Fruit fly (Drosophila melanogaster) ovary, adult (tissue): Measurements from ENCODE around the gene CG12112.
A peak's percentile ranks its signal among the peaks of the same experiment; 100 is the strongest.

Source experiments
- CG17801 ChIP-seq: fragments of 200-800 bp; optimal IDR thresholded peaks from 2 replicates; lab custom pipeline; 2019; ENCODE audit warnings: missing biosample characterization, mild to moderate bottlenecking, missing genetic modification characterization, moderate library complexity; ENCODE audit not compliant: partially characterized antibody

CG12112 gene

DNA sequence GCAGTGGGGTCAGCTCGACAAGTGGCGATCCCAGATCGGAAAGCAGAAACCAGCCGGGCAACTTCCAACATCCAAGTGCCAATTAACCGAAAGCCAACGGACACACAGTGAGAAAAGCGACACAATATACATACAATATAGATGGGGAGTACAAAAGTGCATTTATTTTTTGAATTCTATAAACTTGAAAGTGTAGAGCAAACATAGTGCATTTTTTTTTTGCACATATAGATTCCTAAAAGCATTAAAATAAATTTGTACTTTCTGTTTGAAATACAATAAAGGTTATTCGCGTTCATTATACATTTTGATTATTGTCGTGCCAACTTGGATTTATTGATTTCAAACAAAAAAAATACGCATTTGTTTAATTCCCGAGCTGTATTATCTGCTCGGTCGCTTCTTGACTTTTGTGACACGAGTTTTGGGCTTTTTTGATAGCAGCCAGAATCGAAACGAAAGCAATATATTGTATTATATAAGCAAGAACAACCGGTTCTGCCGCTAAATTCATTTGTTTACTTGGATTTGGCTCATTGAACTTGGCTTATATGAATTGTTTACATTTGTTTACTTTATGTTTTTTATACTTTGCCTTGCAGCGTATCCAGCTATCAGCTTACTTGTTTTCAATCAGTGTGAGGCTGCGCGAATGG, 13.1 kb upstream of the CG12112 start, which contains the start of gene spirit:
spirit (minus strand) TSS at position 655 of the 656 bp plus-strand sequence.
- no peak for TF ChIP-seq CG17801

DNA sequence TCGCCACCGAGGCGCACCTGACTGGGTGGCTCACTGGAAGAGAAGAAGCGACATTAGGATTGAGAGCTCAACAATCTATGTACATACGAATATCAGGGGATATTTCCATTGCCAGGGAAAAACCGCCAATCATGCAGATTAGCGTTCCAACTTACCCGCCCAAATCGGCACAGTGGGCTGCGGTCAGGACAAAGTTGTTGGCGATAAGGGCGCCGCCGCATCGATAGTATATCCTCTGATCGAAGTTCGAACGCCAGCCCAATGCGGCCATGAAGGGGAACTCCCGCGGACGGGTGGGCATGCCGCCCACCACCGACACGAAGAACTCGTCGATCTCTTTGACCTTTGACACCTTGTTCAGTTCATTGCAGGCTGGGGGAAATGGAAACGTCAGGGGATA, 11.9 kb upstream of the CG12112 start:
- no peak for TF ChIP-seq CG17801

- no peak for TF ChIP-seq CG17801
These were observed 10.9 kb upstream of the CG12112 start, which contains the start of gene CG12111 for dm6 chrX:8570848-8571247. CG12111 (minus strand) TSS chrX:8570948.

dm6 chrX:8569639-8570038, 9.6 kb upstream of the CG12112 start:
- TF ChIP-seq CG17801: no peak

dm6 chrX:8569038-8569437, 9.0 kb upstream of the CG12112 start:
- TF ChIP-seq CG17801: no peak

DNA sequence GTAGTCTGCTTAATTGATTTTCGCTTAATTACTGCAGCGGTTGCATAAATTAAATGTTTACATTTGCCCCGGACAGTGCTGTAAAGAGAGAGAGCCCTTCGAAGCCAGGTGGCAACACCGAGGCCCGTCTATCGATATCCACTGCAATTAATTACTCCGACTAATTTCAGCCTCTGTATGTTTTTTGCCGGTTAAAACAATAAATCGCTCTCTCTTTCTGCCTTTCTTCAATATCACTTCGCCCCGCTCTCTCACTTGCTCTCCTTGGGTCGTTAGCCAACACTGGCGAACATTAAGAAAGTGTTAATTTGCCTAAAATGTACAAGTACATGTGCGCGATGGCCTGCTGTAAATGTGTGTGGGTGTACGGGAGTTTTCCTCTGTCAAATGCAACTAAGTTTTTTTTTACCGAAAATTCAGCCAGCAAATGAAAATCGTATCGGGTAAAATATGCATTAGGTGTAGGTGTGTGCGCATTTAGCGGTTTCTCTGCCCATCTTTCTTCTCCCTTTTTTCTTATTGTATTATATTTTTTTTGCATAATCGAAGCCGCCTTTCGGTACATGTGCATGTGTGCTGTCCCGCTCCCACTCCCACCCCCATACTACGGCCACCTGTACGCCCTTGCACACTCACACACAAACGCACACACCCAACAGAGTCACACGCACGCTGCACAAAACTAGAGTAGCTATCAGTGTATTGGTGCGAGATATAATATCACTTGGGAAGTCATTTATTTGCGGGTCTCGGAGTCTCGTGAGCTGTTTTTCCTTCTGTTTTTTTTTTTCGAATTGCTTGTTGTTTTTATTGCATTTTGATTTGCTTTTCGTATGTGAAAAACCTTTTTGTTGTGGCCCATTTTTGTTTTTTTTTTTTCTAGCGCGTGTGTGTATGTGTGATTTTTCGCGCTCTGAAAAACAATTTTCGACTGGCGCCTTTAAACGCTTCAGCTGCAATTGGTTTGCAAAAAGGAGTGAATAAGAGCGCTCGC, 1.7 kb upstream of the CG12112 start:
- TF ChIP-seq CG17801: no peak

DNA sequence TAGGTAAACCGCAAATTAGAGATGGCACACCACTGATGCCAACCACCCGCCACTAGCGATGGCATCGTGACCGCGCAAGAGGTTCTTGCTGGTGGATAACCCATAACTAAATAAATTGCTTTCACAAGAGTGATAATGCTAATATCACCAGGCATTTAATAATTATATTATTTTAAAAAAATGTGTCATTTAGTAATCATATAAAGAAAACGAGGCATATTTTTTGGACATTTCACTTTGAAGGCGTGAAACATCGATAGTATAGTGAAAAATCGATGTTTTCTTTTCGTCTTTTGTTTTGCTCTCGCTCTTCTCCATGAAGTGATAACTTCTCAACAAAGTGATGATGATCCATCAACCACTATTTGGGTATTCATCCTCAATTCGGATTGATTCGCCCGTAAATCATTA, 1.2 kb downstream of the CG12112 start, which contains the start of gene IntS4:
IntS4 (minus strand) TSS at position 20 of the 411 bp plus-strand sequence.
- peak; percentile 88 for TF ChIP-seq CG17801

DNA sequence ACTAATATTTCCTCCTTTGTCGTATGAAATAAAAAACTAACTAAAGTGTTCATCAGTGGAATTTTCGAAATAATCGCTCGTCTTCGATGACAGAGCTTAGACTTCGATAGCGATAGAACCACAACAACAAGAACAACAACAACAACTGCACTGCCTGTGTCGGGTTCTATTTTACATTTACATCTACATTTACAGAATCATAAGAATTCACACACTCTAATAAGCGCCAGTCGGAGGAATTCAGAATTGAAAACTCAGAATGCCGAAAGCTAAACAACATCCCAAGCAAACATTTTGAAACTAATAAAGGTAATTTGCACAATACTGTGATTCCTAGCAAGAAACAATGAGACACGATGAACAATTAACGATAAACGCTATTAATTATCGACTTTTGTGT, 5.7 kb downstream of the CG12112 start:
- TF ChIP-seq CG17801: no peak

dm6 chrX:8542728-8543127, 17.3 kb downstream of the CG12112 start:
- TF ChIP-seq CG17801: no peak

dm6 chrX:8541985-8542384, 18.0 kb downstream of the CG12112 start:
- TF ChIP-seq CG17801: no peak

DNA sequence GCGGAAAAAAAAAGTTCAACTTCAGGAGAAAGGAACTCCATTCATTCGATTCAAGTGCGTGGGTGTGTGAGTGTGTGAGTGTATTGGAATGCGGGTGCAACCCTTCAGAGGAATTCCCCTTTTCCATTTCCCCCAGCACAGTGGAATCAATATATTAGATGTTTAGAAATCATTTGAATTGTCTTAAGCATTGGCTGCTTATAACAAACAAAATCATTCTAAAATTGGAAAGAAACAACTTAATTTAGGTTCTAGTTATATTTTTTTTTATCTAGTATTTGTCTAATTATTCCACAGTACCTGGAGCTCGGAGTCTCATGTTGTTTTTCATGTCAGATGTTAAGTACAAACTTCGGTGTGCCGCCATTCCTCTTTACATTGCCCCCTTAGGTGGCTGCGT, 21.0 kb downstream of the CG12112 start:
- TF ChIP-seq CG17801: no peak

- TF ChIP-seq CG17801: no peak
These were observed 21.8 kb downstream of the CG12112 start for dm6 chrX:8538182-8538581.

dm6 chrX:8536649-8537048, 23.3 kb downstream of the CG12112 start:
- no peak for TF ChIP-seq CG17801

- no peak for TF ChIP-seq CG17801
These were observed 25.3 kb downstream of the CG12112 start for dm6 chrX:8534734-8535133.

DNA sequence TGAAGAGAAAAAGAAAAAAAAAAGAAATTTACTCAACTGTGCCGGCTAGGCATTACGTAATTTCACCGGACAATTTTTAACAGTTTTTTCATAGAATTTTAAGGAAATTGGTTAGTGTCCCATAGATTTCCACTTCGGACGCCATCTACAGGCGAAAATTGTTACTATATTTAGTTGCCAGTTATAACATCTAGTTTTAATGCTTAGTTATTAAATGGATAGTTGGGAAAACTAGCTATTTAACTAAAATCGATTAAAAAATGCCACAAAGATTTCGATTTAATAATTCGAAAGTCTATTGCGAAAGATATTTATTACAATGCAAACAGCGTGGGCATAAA, 25.7 kb downstream of the CG12112 start:
- TF ChIP-seq CG17801: no peak

DNA sequence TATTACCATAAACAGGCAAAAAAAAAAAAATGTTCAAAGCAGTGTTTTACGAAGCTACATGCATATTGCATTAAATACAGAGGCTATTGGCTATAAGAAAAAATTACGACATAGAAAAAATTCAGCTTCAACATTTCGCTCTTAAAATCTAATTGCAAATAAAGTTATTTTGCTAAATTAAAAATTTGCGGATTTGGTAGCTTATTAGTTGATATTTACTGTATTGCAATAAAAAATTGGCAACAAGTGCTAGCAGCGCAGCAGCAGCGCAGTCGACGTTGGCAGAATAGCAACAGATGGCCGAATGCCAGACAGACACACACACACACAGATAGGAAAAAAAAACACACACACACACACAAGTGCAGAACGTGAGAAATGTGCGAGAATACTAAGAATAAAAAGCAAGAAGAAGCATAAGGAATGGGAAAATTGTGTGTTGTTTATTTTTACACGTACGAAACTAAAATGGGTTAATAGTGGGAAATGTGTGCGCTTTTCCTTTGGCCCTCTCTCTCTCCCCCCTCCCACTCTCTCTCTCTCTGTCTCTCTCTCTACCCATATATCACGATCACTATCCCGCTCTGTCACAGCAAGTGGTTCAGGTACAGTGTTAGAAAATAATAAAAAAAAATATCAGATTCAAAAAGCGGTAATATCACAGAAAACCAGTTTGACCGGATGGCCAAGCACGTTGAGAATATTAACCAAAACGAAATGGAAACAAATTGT, 26.2 kb downstream of the CG12112 start:
- peak; percentile 91 for TF ChIP-seq CG17801

DNA sequence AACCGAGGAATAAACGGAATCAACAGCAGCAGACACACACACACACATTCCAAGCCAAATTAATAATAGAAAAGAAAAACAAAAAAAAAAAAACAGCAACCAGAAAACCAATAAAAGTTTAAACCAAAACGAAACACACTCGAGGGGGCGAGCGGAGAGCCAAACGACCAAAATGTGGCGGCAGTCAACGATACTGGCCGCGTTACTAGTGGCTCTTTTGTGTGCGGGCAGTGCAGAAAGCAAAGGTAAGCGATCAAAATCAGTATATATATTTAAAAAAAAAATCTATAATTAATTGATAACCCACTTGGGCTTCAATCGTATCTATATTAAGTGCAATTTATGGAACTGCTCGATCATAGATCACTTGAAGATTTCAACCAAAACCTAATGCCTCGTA, 28.2 kb downstream of the CG12112 start:
- no peak for TF ChIP-seq CG17801
